Fruit fly (Drosophila melanogaster) whole organism, wandering third instar larva: ENCODE results near the gene Jhbp4.

ENCODE experiments used
- Hnf4 ChIP-seq: fragments of 200-800 bp; sonication (Bioruptor generic); optimal IDR thresholded peaks from 2 replicates; lab custom pipeline; 2016; ENCODE audit warnings: missing biosample characterization, mild to moderate bottlenecking, missing genetic modification characterization
- Jra ChIP-seq: sonication (Bioruptor generic); optimal IDR thresholded peaks from 2 replicates; lab custom pipeline; 2016; ENCODE audit warnings: missing biosample characterization, missing genetic modification characterization
- Sp1 ChIP-seq: fragments of 200-800 bp; sonication (Bioruptor generic); optimal IDR thresholded peaks from 3 replicates; lab custom pipeline; 2019; ENCODE audit warnings: missing biosample characterization, mild to moderate bottlenecking, missing genetic modification characterization, moderate library complexity
- dsf ChIP-seq: sonication (Bioruptor generic); optimal IDR thresholded peaks from 2 replicates; lab custom pipeline; 2016; ENCODE audit warnings: missing biosample characterization, missing genetic modification characterization, borderline replicate concordance
- h ChIP-seq: fragments of 200-800 bp; sonication (Bioruptor generic); optimal IDR thresholded peaks from 3 replicates; lab custom pipeline; 2016; ENCODE audit warnings: missing biosample characterization, mild to moderate bottlenecking, missing genetic modification characterization
- pan ChIP-seq: fragments of >200 bp; optimal IDR thresholded peaks from 2 replicates; lab custom pipeline; 2017
- psq ChIP-seq: fragments of 200-800 bp; sonication (Bioruptor generic); optimal IDR thresholded peaks from 3 replicates; lab custom pipeline; 2017; ENCODE audit warnings: missing biosample characterization, mild to moderate bottlenecking, missing genetic modification characterization, moderate library complexity
- usp ChIP-seq: fragments of >200 bp; optimal IDR thresholded peaks from 2 replicates; lab custom pipeline; 2017; ENCODE audit warnings: missing biosample characterization, missing genetic modification characterization

dm6 chr3R:15993815-15994572 is 49.3 kb upstream of the Jhbp4 start:
- TF ChIP-seq h (GFP tag; lab: Kevin White, UChicago) (no peak), Jra (no peak), pan (lab: Kevin White, UChicago) (no peak), psq (no peak), Hnf4 (GFP tag; lab: Kevin White, UChicago) (no peak), dsf (GFP tag; lab: Kevin White, UChicago) (no peak), Sp1 (GFP tag; lab: Kevin White, UChicago) (no peak), usp (GFP tag; lab: Kevin White, UChicago) (no peak)
